Fruit fly (Drosophila melanogaster) whole organism, embryonic: ENCODE measurements around the gene CG31131.

Source experiments
- Aef1 ChIP-seq: fragments of 200-800 bp; sonication (Bioruptor generic); IDR thresholded peaks from 3 replicates; pipeline ENCODE4 v1.3.6; 2022; ENCODE audit warnings: missing biosample characterization, missing genetic modification characterization
- Bgb ChIP-seq: fragments of 200-800 bp; sonication (Bioruptor generic); IDR thresholded peaks from 2 replicates; pipeline ENCODE4 v1.3.6; 2022; ENCODE audit warnings: missing biosample characterization, missing genetic modification characterization; ENCODE audit not compliant: partially characterized antibody
- CG10274 ChIP-seq: fragments of 200-800 bp; sonication (Bioruptor generic); optimal IDR thresholded peaks from 3 replicates; lab custom pipeline; 2017; ENCODE audit warnings: missing biosample characterization, mild to moderate bottlenecking, missing genetic modification characterization
- CG10366 ChIP-seq: fragments of 200-800 bp; sonication (Bioruptor generic); IDR thresholded peaks from 2 replicates; pipeline ENCODE4 v1.3.6; 2022; ENCODE audit warnings: missing biosample characterization, missing genetic modification characterization
- CG10462 ChIP-seq: fragments of 200-800 bp; sonication (Bioruptor generic); optimal IDR thresholded peaks from 2 replicates; lab custom pipeline; 2016; ENCODE audit warnings: missing biosample characterization, missing genetic modification characterization
- CG10654 ChIP-seq: fragments of 200-800 bp; sonication (Bioruptor generic); optimal IDR thresholded peaks from 2 replicates; lab custom pipeline; 2016; ENCODE audit warnings: missing biosample characterization, missing genetic modification characterization
- CG11085 ChIP-seq: fragments of 200-800 bp; sonication (Bioruptor generic); IDR thresholded peaks from 2 replicates; pipeline ENCODE4 v1.3.6; 2022; ENCODE audit warnings: missing biosample characterization, missing genetic modification characterization
- CG12391 ChIP-seq: fragments of 200-800 bp; sonication (Bioruptor generic); optimal IDR thresholded peaks from 3 replicates; lab custom pipeline; 2018; ENCODE audit warnings: missing biosample characterization, mild to moderate bottlenecking, missing genetic modification characterization, moderate library complexity
- CG17186 ChIP-seq: fragments of 200-800 bp; sonication (Bioruptor generic); optimal IDR thresholded peaks from 3 replicates; lab custom pipeline; 2017; ENCODE audit warnings: missing biosample characterization, missing genetic modification reagents, missing genetic modification characterization
- CG17359 ChIP-seq: fragments of 200-800 bp; sonication (Bioruptor generic); optimal IDR thresholded peaks from 3 replicates; lab custom pipeline; 2018; ENCODE audit warnings: missing biosample characterization, mild to moderate bottlenecking, missing genetic modification characterization, moderate library complexity
- CG17361 ChIP-seq: fragments of 200-800 bp; sonication (Bioruptor generic); IDR thresholded peaks from 3 replicates; pipeline ENCODE4 v1.3.6; 2022; ENCODE audit warnings: missing biosample characterization, missing genetic modification characterization
- CG2199 ChIP-seq: fragments of 200-800 bp; sonication (Bioruptor generic); IDR thresholded peaks from 3 replicates; pipeline ENCODE4 v1.3.6; 2022; ENCODE audit warnings: missing biosample characterization, missing genetic modification characterization
- CG33213 ChIP-seq: fragments of 200-800 bp; sonication (Bioruptor generic); optimal IDR thresholded peaks from 3 replicates; lab custom pipeline; 2016; ENCODE audit warnings: missing biosample characterization, missing genetic modification characterization
- CG34224 ChIP-seq: fragments of 200-800 bp; sonication (Bioruptor generic); IDR thresholded peaks from 3 replicates; pipeline ENCODE4 v1.3.6; 2022; ENCODE audit warnings: missing biosample characterization, missing genetic modification characterization; ENCODE audit not compliant: partially characterized antibody
- CG34422 ChIP-seq: fragments of 200-800 bp; sonication (Bioruptor generic); IDR thresholded peaks from 3 replicates; pipeline ENCODE4 v1.3.6; 2022; ENCODE audit warnings: missing biosample characterization, missing genetic modification characterization
- CG4360 ChIP-seq: fragments of 200-800 bp; sonication (Bioruptor generic); IDR thresholded peaks from 2 replicates; pipeline ENCODE4 v1.3.6; 2022; ENCODE audit warnings: missing biosample characterization, missing genetic modification characterization
- CG4730 ChIP-seq: fragments of 200-800 bp; sonication (Bioruptor generic); IDR thresholded peaks from 2 replicates; pipeline ENCODE4 v1.3.6; 2022; ENCODE audit warnings: missing biosample characterization, missing genetic modification characterization
- CG8388 ChIP-seq: fragments of 200-800 bp; sonication (Bioruptor generic); optimal IDR thresholded peaks from 2 replicates; lab custom pipeline; 2019; ENCODE audit warnings: missing biosample characterization, mild to moderate bottlenecking, missing genetic modification characterization, moderate library complexity
- E2f2 ChIP-seq: fragments of 200-800 bp; sonication (Bioruptor generic); IDR thresholded peaks from 2 replicates; pipeline ENCODE4 v1.3.6; 2022; ENCODE audit warnings: missing biosample characterization, missing genetic modification characterization
- Fer1 ChIP-seq: fragments of 200-800 bp; sonication (Bioruptor generic); optimal IDR thresholded peaks from 2 replicates; lab custom pipeline; 2017; ENCODE audit warnings: missing biosample characterization, mild to moderate bottlenecking, missing genetic modification characterization
- HLH4C ChIP-seq: fragments of 200-800 bp; sonication (Bioruptor generic); IDR thresholded peaks from 3 replicates; pipeline ENCODE4 v1.3.6; 2022; ENCODE audit warnings: missing biosample characterization, missing genetic modification characterization; ENCODE audit not compliant: partially characterized antibody
- Hr3 ChIP-seq: fragments of 200-800 bp; sonication (Bioruptor generic); optimal IDR thresholded peaks from 3 replicates; lab custom pipeline; 2016; ENCODE audit warnings: missing biosample characterization, missing genetic modification characterization
- Max ChIP-seq: fragments of 200-800 bp; sonication (Bioruptor generic); optimal IDR thresholded peaks from 2 replicates; lab custom pipeline; 2016; ENCODE audit warnings: missing biosample characterization, mild to moderate bottlenecking, missing genetic modification characterization
- Ravus ChIP-seq: fragments of 200-800 bp; sonication (Bioruptor generic); IDR thresholded peaks from 2 replicates; pipeline ENCODE4 v1.3.6; 2022; ENCODE audit warnings: missing biosample characterization, missing genetic modification characterization
- Rx ChIP-seq: fragments of 200-800 bp; sonication (Bioruptor generic); IDR thresholded peaks from 2 replicates; pipeline ENCODE4 v1.3.6; 2022; ENCODE audit warnings: missing biosample characterization, missing genetic modification characterization
- Tbp ChIP-seq: fragments of >200 bp; optimal IDR thresholded peaks from 2 replicates; lab custom pipeline; 2018; ENCODE audit warnings: missing biosample characterization, missing genetic modification characterization
- bbx ChIP-seq: fragments of 200-800 bp; sonication (Bioruptor generic); IDR thresholded peaks from 2 replicates; pipeline ENCODE4 v1.3.6; 2022; ENCODE audit warnings: missing biosample characterization, missing genetic modification characterization; ENCODE audit not compliant: partially characterized antibody
- bcd ChIP-seq: fragments of 200-800 bp; sonication (Bioruptor generic); optimal IDR thresholded peaks from 2 replicates; lab custom pipeline; 2017; ENCODE audit warnings: missing biosample characterization, mild to moderate bottlenecking, missing genetic modification characterization
- chm ChIP-seq: fragments of 200-800 bp; sonication (Bioruptor generic); IDR thresholded peaks from 2 replicates; pipeline ENCODE4 v1.3.6; 2022; ENCODE audit warnings: missing biosample characterization, missing genetic modification characterization
- dati ChIP-seq: fragments of 200-800 bp; sonication (Bioruptor generic); IDR thresholded peaks from 2 replicates; pipeline ENCODE4 v1.3.6; 2022; ENCODE audit warnings: missing biosample characterization, missing genetic modification characterization
- esg ChIP-seq: fragments of 200-800 bp; sonication (Bioruptor generic); conservative IDR thresholded peaks from 2 replicates; pipeline ENCODE4 v1.3.6; 2022; ENCODE audit warnings: missing biosample characterization, missing genetic modification characterization
- fru ChIP-seq: fragments of >200 bp; optimal IDR thresholded peaks from 2 replicates; lab custom pipeline; 2017
- ftz-f1 ChIP-seq: fragments of 200-800 bp; sonication (Bioruptor generic); optimal IDR thresholded peaks from 2 replicates; lab custom pipeline; 2016; ENCODE audit warnings: missing biosample characterization, missing genetic modification characterization
- h ChIP-seq: fragments of >200 bp; optimal IDR thresholded peaks from 2 replicates; lab custom pipeline; 2017
- kni ChIP-seq: fragments of 200-800 bp; sonication (Bioruptor generic); optimal IDR thresholded peaks from 3 replicates; lab custom pipeline; 2017; ENCODE audit warnings: mild to moderate bottlenecking, missing biosample characterization, missing genetic modification reagents, missing genetic modification characterization
- lilli ChIP-seq: fragments of 200-800 bp; sonication (Bioruptor generic); optimal IDR thresholded peaks from 3 replicates; lab custom pipeline; 2016; ENCODE audit warnings: missing biosample characterization, missing genetic modification characterization
- mam ChIP-seq: fragments of 200-800 bp; sonication (Bioruptor generic); optimal IDR thresholded peaks from 3 replicates; lab custom pipeline; 2016; ENCODE audit warnings: missing biosample characterization, missing genetic modification characterization
- mirr ChIP-seq: fragments of 200-800 bp; sonication (Bioruptor generic); optimal IDR thresholded peaks from 3 replicates; lab custom pipeline; 2018; ENCODE audit warnings: missing biosample characterization, mild to moderate bottlenecking, missing genetic modification characterization
- mld ChIP-seq: fragments of 200-800 bp; sonication (Bioruptor generic); IDR thresholded peaks from 3 replicates; pipeline ENCODE4 v1.3.6; 2022; ENCODE audit warnings: missing biosample characterization, missing genetic modification characterization; ENCODE audit not compliant: partially characterized antibody
- onecut ChIP-seq: fragments of 200-800 bp; sonication (Bioruptor generic); IDR thresholded peaks from 2 replicates; pipeline ENCODE4 v1.3.6; 2022; ENCODE audit warnings: missing biosample characterization, missing genetic modification characterization
- peb ChIP-seq: fragments of 200-800 bp; sonication (Bioruptor generic); IDR thresholded peaks from 2 replicates; pipeline ENCODE4 v1.3.6; 2022; ENCODE audit warnings: missing biosample characterization, missing genetic modification characterization
- run ChIP-seq: fragments of 200-800 bp; sonication (Bioruptor generic); optimal IDR thresholded peaks from 3 replicates; lab custom pipeline; 2018; ENCODE audit warnings: missing biosample characterization, mild to moderate bottlenecking, missing genetic modification characterization
- sim ChIP-seq: fragments of 200-800 bp; sonication (Bioruptor generic); IDR thresholded peaks from 2 replicates; pipeline ENCODE4 v1.3.6; 2022; ENCODE audit warnings: missing biosample characterization, missing genetic modification characterization
- stwl ChIP-seq: fragments of 200-800 bp; sonication (Bioruptor generic); optimal IDR thresholded peaks from 3 replicates; lab custom pipeline; 2018; ENCODE audit warnings: missing biosample characterization, mild to moderate bottlenecking, missing genetic modification characterization, moderate library complexity
- tio ChIP-seq: fragments of 200-800 bp; sonication (Bioruptor generic); optimal IDR thresholded peaks from 2 replicates; lab custom pipeline; 2017; ENCODE audit warnings: missing biosample characterization, missing genetic modification characterization, inconsistent platforms
- tna ChIP-seq: fragments of 200-800 bp; sonication (Bioruptor generic); IDR thresholded peaks from 2 replicates; pipeline ENCODE4 v1.3.6; 2022; ENCODE audit warnings: missing biosample characterization, missing genetic modification characterization; ENCODE audit not compliant: partially characterized antibody
- unpg ChIP-seq: fragments of 200-800 bp; sonication (Bioruptor generic); optimal IDR thresholded peaks from 3 replicates; lab custom pipeline; 2018; ENCODE audit warnings: missing biosample characterization, mild to moderate bottlenecking, missing genetic modification characterization, moderate library complexity
- wek ChIP-seq: fragments of 200-800 bp; sonication (Bioruptor generic); optimal IDR thresholded peaks from 3 replicates; lab custom pipeline; 2018; ENCODE audit warnings: missing biosample characterization, mild to moderate bottlenecking, missing genetic modification characterization, moderate library complexity
- zen ChIP-seq: fragments of 200-800 bp; sonication (Bioruptor generic); optimal IDR thresholded peaks from 3 replicates; lab custom pipeline; 2018; ENCODE audit warnings: missing biosample characterization, mild to moderate bottlenecking, missing genetic modification characterization, moderate library complexity
- zf30C ChIP-seq: fragments of 200-800 bp; sonication (Bioruptor generic); optimal IDR thresholded peaks from 3 replicates; lab custom pipeline; 2018; ENCODE audit warnings: missing biosample characterization, mild to moderate bottlenecking, missing genetic modification characterization

CG31131 gene

DNA sequence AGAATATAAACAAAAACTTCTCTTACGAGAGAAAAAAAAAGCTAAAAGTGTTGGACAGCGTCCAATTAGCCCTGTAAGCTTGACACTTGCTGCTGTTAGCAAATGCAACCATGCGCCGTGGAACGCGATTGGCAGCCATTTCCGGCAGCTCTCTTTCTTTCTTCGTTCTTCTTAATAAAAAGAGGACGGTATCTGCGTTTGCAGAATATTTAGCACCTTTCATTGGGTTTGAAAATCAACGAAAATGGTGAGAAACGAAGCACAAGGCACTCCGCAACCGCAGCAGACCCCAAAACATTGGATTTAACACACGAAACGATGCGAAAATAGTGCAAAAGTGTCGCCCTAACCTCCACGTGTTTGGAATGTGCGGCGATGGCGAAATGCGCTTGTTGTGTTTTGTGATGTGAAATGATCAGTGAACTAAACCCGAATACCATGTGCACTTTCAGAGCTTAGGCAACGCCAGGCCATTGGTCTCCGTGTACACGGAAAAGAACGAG is 40.3 kb downstream of the CG31131 start, which contains the start of gene RpL4 (continued):
- TF ChIP-seq CG10366 (GFP tag; lab: Robert Waterston, UW) (peak; percentile 75), tio (GFP tag; lab: Kevin White, UChicago) (no peak), Hr3 (GFP tag; lab: Kevin White, UChicago) (peak; percentile 61), Rx (GFP tag; lab: Robert Waterston, UW) (peak; percentile 77), zen (tag; lab: Kevin White, UChicago) (peak; percentile 45), CG33213 (peak; percentile 98), CG4730 (GFP tag; lab: Robert Waterston, UW) (peak; percentile 57; the same call in 1 of the 2 replicates), Aef1 (0 out of 3 replicates have a peak, but pooled peaks have one; percentile 21), esg (GFP tag; lab: Robert Waterston, UW) (peak; percentile 28; the same call in 1 of the 2 replicates), mam (GFP tag; lab: Kevin White, UChicago) (peak; percentile 65), mld (GFP tag; lab: Robert Waterston, UW) (0 out of 3 replicates have a peak, but pooled peaks have one; percentile 42), lilli (GFP tag; lab: Kevin White, UChicago) (peak; percentile 76), Tbp (GFP tag; lab: Kevin White, UChicago) (peak; percentile 6), fru (no peak), CG34224 (GFP tag; lab: Robert Waterston, UW) (no peak), bcd (peak; percentile 92), h (lab: Kevin White, UChicago) (no peak), run (tag; lab: Kevin White, UChicago) (peak; percentile 33), E2f2 (peak; percentile 51), stwl (tag; lab: Kevin White, UChicago) (peak; percentile 69), CG2199 (GFP tag; lab: Robert Waterston, UW) (no peak), CG4360 (GFP tag; lab: Robert Waterston, UW) (no peak; the same call in 1 of the 2 replicates), CG17359 (peak; percentile 73), CG10462 (GFP tag; lab: Kevin White, UChicago) (peak; percentile 48), CG10654 (GFP tag; lab: Kevin White, UChicago) (peak; percentile 70), CG11085 (GFP tag; lab: Robert Waterston, UW) (peak; percentile 68; the same call in 1 of the 2 replicates), peb (no peak), Max (GFP tag; lab: Kevin White, UChicago) (peak; percentile 75), chm (peak; percentile 94), CG34422 (GFP tag; lab: Robert Waterston, UW) (peak; percentile 79), CG17186 (GFP tag; lab: Kevin White, UChicago) (peak; percentile 56), bbx (GFP tag; lab: Robert Waterston, UW) (peak; percentile 27; the same call in 1 of the 2 replicates), ftz-f1 (no peak), mirr (GFP tag; lab: Kevin White, UChicago) (peak; percentile 85), tna (GFP tag; lab: Robert Waterston, UW) (0 out of 2 replicates have a peak, but pooled peaks have one; percentile 16), sim (GFP tag; lab: Robert Waterston, UW) (peak; percentile 67; the same call in 1 of the 2 replicates), zf30C (peak; percentile 39), Fer1 (GFP tag; lab: Kevin White, UChicago) (peak; percentile 84), CG17361 (GFP tag; lab: Robert Waterston, UW) (peak; percentile 83), unpg (peak; percentile 82), kni (GFP tag; lab: Kevin White, UChicago) (peak; percentile 58), Bgb (GFP tag; lab: Robert Waterston, UW) (peak; percentile 43), onecut (GFP tag; lab: Robert Waterston, UW) (peak; percentile 91), CG8388 (GFP tag; lab: Kevin White, UChicago) (peak; percentile 71), CG10274 (GFP tag; lab: Kevin White, UChicago) (peak; percentile 81), CG12391 (tag; lab: Kevin White, UChicago) (peak; percentile 86), wek (GFP tag; lab: Kevin White, UChicago) (peak; percentile 87), HLH4C (GFP tag; lab: Robert Waterston, UW) (no peak), Ravus (GFP tag; lab: Robert Waterston, UW) (no peak; the same call in 1 of the 2 replicates), dati (GFP tag; lab: Robert Waterston, UW) (peak; percentile 56)
